Worm (Caenorhabditis elegans) whole organism, young adult: Measurements from ENCODE around the gene gst-6.

ENCODE experiments used
- B0261.1 ChIP-seq: sonication (generic microtip); optimal IDR thresholded peaks from 2 replicates; lab custom pipeline; 2016; ENCODE audit warnings: mild to moderate bottlenecking, missing genetic modification characterization, moderate library complexity, missing compliant biosample characterization
- F10E7.11 ChIP-seq: sonication (generic microtip); optimal IDR thresholded peaks from 2 replicates; lab custom pipeline; 2017; ENCODE audit warnings: mild to moderate bottlenecking, missing genetic modification characterization, moderate library complexity, missing compliant biosample characterization
- F23B12.7 ChIP-seq: sonication (generic microtip); optimal IDR thresholded peaks from 2 replicates; lab custom pipeline; 2017; ENCODE audit warnings: missing genetic modification characterization, mild to moderate bottlenecking, missing compliant biosample characterization, antibody characterized with exemption, moderate library complexity; ENCODE audit not compliant: insufficient read depth
- F33H1.4 ChIP-seq: fragments of 200-800 bp; sonication (Bioruptor generic); IDR thresholded peaks from 2 replicates; pipeline ENCODE4 v1.3.6; 2022; ENCODE audit warnings: missing genetic modification reagents, missing genetic modification characterization, missing compliant biosample characterization
- F57A8.1 ChIP-seq: fragments of 200-800 bp; sonication (Bioruptor generic); optimal IDR thresholded peaks from 2 replicates; lab custom pipeline; 2018; ENCODE audit warnings: mild to moderate bottlenecking, missing genetic modification characterization, moderate library complexity, missing compliant biosample characterization
- F57C9.4 ChIP-seq: sonication (generic microtip); optimal IDR thresholded peaks from 2 replicates; lab custom pipeline; 2017; ENCODE audit warnings: mild to moderate bottlenecking, missing genetic modification characterization, missing compliant biosample characterization
- Y53G8AR.9 ChIP-seq: fragments of 200-800 bp; sonication (Bioruptor generic); conservative IDR thresholded peaks from 2 replicates; pipeline ENCODE4 v1.3.6; 2022; ENCODE audit warnings: missing genetic modification reagents, missing genetic modification characterization, missing compliant biosample characterization
- Y56A3A.18 ChIP-seq: fragments of 200-800 bp; sonication (Bioruptor generic); IDR thresholded peaks from 2 replicates; pipeline ENCODE4 v1.3.6; 2022; ENCODE audit warnings: missing genetic modification reagents, missing genetic modification characterization, missing compliant biosample characterization
- Y67H2A.10 ChIP-seq: fragments of 200-800 bp; sonication (Bioruptor generic); conservative IDR thresholded peaks from 2 replicates; pipeline ENCODE4 v1.3.6; 2022; ENCODE audit warnings: missing genetic modification reagents, missing genetic modification characterization, missing compliant biosample characterization
- ZK185.1 ChIP-seq: sonication (generic microtip); optimal IDR thresholded peaks from 2 replicates; lab custom pipeline; 2016; ENCODE audit warnings: mild to moderate bottlenecking, missing genetic modification characterization, missing compliant biosample characterization; ENCODE audit not compliant: poor library complexity, severe bottlenecking
- attf-6 ChIP-seq: fragments of 200-800 bp; sonication (Bioruptor generic); IDR thresholded peaks from 2 replicates; pipeline ENCODE4 v1.3.6; 2022; ENCODE audit warnings: missing genetic modification reagents, missing genetic modification characterization, missing compliant biosample characterization
- bed-2 ChIP-seq: fragments of 200-800 bp; sonication (Bioruptor generic); IDR thresholded peaks from 2 replicates; pipeline ENCODE4 v1.3.6; 2022; ENCODE audit warnings: missing genetic modification reagents, missing genetic modification characterization, missing compliant biosample characterization
- cebp-1 ChIP-seq, 2 experiments: fragments of 200-800 bp in 1 of 2; sonication (Bioruptor generic) in 1 of 2; sonication (generic microtip) in 1 of 2; IDR thresholded peaks in 1 of 2; optimal IDR thresholded peaks in 1 of 2; 2 replicates each; pipeline versions ENCODE4 v1.3.6 to Lab custom; 2017 to 2022; ENCODE audit warnings: missing compliant biosample characterization in 2 of 2, missing genetic modification characterization in 2 of 2, mild to moderate bottlenecking in 1 of 2, missing genetic modification reagents in 1 of 2, moderate library complexity in 1 of 2
- cebp-2 ChIP-seq: fragments of 200-800 bp; sonication (Bioruptor generic); IDR thresholded peaks from 2 replicates; pipeline ENCODE4 v1.3.6; 2022; ENCODE audit warnings: missing genetic modification characterization, missing compliant biosample characterization
- ceh-58 ChIP-seq: fragments of 200-800 bp; sonication (Bioruptor generic); IDR thresholded peaks from 2 replicates; pipeline ENCODE4 v1.3.6; 2022; ENCODE audit warnings: missing genetic modification characterization, missing compliant biosample characterization
- ceh-79 ChIP-seq: sonication (generic microtip); optimal IDR thresholded peaks from 2 replicates; lab custom pipeline; 2017; ENCODE audit warnings: mild to moderate bottlenecking, missing genetic modification characterization, missing compliant biosample characterization
- die-1 ChIP-seq: sonication (generic microtip); optimal IDR thresholded peaks from 2 replicates; lab custom pipeline; 2016; ENCODE audit warnings: missing genotype, mild to moderate bottlenecking, missing genetic modification characterization, missing compliant biosample characterization
- dpff-1 ChIP-seq: sonication (generic microtip); optimal IDR thresholded peaks from 2 replicates; lab custom pipeline; 2017; ENCODE audit warnings: mild to moderate bottlenecking, missing genetic modification characterization, missing compliant biosample characterization
- dpl-1 ChIP-seq: fragments of 150-350 bp; optimal IDR thresholded peaks from 2 replicates; lab custom pipeline; 2014; ENCODE audit warnings: missing biosample characterization, missing genetic modification reagents, missing genetic modification characterization
- efl-1 ChIP-seq: fragments of 150-350 bp; optimal IDR thresholded peaks from 2 replicates; lab custom pipeline; 2014; ENCODE audit warnings: missing biosample characterization, missing genetic modification reagents, missing genetic modification characterization
- egl-18 ChIP-seq: fragments of 200-800 bp; sonication (Bioruptor generic); IDR thresholded peaks from 2 replicates; pipeline ENCODE4 v1.3.6; 2022; ENCODE audit warnings: missing genetic modification reagents, missing genetic modification characterization, missing compliant biosample characterization
- ekl-4 ChIP-seq: fragments of 200-800 bp; sonication (Bioruptor generic); IDR thresholded peaks from 2 replicates; pipeline ENCODE4 v1.3.6; 2022; ENCODE audit warnings: missing genetic modification reagents, missing genetic modification characterization, missing compliant biosample characterization
- ets-4 ChIP-seq: fragments of 200-800 bp; sonication (Bioruptor generic); optimal IDR thresholded peaks from 2 replicates; lab custom pipeline; 2018; ENCODE audit warnings: mild to moderate bottlenecking, missing genetic modification characterization, missing compliant biosample characterization
- gei-17 ChIP-seq: fragments of 200-800 bp; sonication (Bioruptor generic); optimal IDR thresholded peaks from 2 replicates; lab custom pipeline; 2018; ENCODE audit warnings: mild to moderate bottlenecking, missing genetic modification characterization, missing compliant biosample characterization
- hlh-12 ChIP-seq: sonication (generic microtip); optimal IDR thresholded peaks from 2 replicates; lab custom pipeline; 2016; ENCODE audit warnings: missing genetic modification characterization, missing compliant biosample characterization
- hlh-26 ChIP-seq: fragments of 200-800 bp; sonication (Bioruptor generic); conservative IDR thresholded peaks from 2 replicates; pipeline ENCODE4 v1.3.6; 2022; ENCODE audit warnings: missing genetic modification reagents, missing genetic modification characterization, missing compliant biosample characterization
- hsf-1 ChIP-seq: fragments of 200-800 bp; sonication (Bioruptor generic); IDR thresholded peaks from 2 replicates; pipeline ENCODE4 v1.3.6; 2022; ENCODE audit warnings: missing genetic modification reagents, missing genetic modification characterization, missing compliant biosample characterization
- let-607 ChIP-seq, 2 experiments: fragments of 200-800 bp in 1 of 2; sonication (Bioruptor generic) in 1 of 2; sonication (generic microtip) in 1 of 2; optimal IDR thresholded peaks; 2 replicates each; lab custom pipeline; 2016 to 2018; ENCODE audit warnings: mild to moderate bottlenecking in 2 of 2, missing compliant biosample characterization in 2 of 2, missing genetic modification characterization in 2 of 2, moderate library complexity in 2 of 2, missing genotype in 1 of 2
- lin-26 ChIP-seq: fragments of 200-800 bp; sonication (Bioruptor generic); IDR thresholded peaks from 2 replicates; pipeline ENCODE4 v1.3.6; 2022; ENCODE audit warnings: missing genetic modification reagents, missing genetic modification characterization, missing compliant biosample characterization
- lin-54 ChIP-seq: fragments of 200-800 bp; sonication (Bioruptor generic); optimal IDR thresholded peaks from 2 replicates; lab custom pipeline; 2018; ENCODE audit warnings: mild to moderate bottlenecking, missing genetic modification characterization, missing compliant biosample characterization
- lir-1 ChIP-seq: fragments of 200-800 bp; sonication (Bioruptor generic); conservative IDR thresholded peaks from 2 replicates; pipeline ENCODE4 v1.3.6; 2022; ENCODE audit warnings: missing genetic modification reagents, missing genetic modification characterization, missing compliant biosample characterization
- mcd-1 ChIP-seq: fragments of 200-800 bp; sonication (Bioruptor generic); IDR thresholded peaks from 2 replicates; pipeline ENCODE4 v1.3.6; 2022; ENCODE audit warnings: missing genetic modification reagents, missing genetic modification characterization, missing compliant biosample characterization
- mes-4 ChIP-seq: sonication (generic microtip); optimal IDR thresholded peaks from 2 replicates; lab custom pipeline; 2016; ENCODE audit warnings: missing genotype, missing genetic modification characterization, missing compliant biosample characterization
- nfya-2 ChIP-seq: fragments of 200-800 bp; sonication (Bioruptor generic); IDR thresholded peaks from 2 replicates; pipeline ENCODE4 v1.3.6; 2022; ENCODE audit warnings: missing genetic modification reagents, missing genetic modification characterization, missing compliant biosample characterization
- nfyb-1 ChIP-seq: fragments of 200-800 bp; sonication (Bioruptor generic); IDR thresholded peaks from 2 replicates; pipeline ENCODE4 v1.3.6; 2022; ENCODE audit warnings: missing genetic modification reagents, missing genetic modification characterization, missing compliant biosample characterization
- nhr-80 ChIP-seq: sonication (generic microtip); optimal IDR thresholded peaks from 2 replicates; lab custom pipeline; 2016; ENCODE audit warnings: missing genetic modification characterization, missing compliant biosample characterization
- pbrm-1 ChIP-seq: fragments of 200-800 bp; sonication (Bioruptor generic); IDR thresholded peaks from 2 replicates; pipeline ENCODE4 v1.3.6; 2022; ENCODE audit warnings: missing genetic modification reagents, missing genetic modification characterization, missing compliant biosample characterization
- snpc-1.1 ChIP-seq: sonication (generic microtip); optimal IDR thresholded peaks from 2 replicates; lab custom pipeline; 2017; ENCODE audit warnings: missing genetic modification characterization, mild to moderate bottlenecking, missing compliant biosample characterization, antibody characterized with exemption, moderate library complexity, missing genotype, missing genetic modification reagents; ENCODE audit not compliant: insufficient read depth
- snpc-1.3 ChIP-seq: sonication (generic microtip); optimal IDR thresholded peaks from 2 replicates; lab custom pipeline; 2017; ENCODE audit warnings: missing genetic modification characterization, mild to moderate bottlenecking, missing compliant biosample characterization, antibody characterized with exemption, moderate library complexity, missing genotype, missing genetic modification reagents; ENCODE audit not compliant: insufficient read depth
- tbx-9 ChIP-seq: sonication (generic microtip); optimal IDR thresholded peaks from 2 replicates; lab custom pipeline; 2016; ENCODE audit warnings: borderline replicate concordance, missing genetic modification characterization, inconsistent platforms, missing compliant biosample characterization
- zim-3 ChIP-seq: sonication (generic microtip); optimal IDR thresholded peaks from 2 replicates; lab custom pipeline; 2017; ENCODE audit warnings: mild to moderate bottlenecking, missing genetic modification characterization, moderate library complexity, missing compliant biosample characterization
- ztf-18 ChIP-seq: sonication (generic microtip); optimal IDR thresholded peaks from 2 replicates; lab custom pipeline; 2016; ENCODE audit warnings: missing genotype, mild to moderate bottlenecking, missing genetic modification characterization, missing compliant biosample characterization
- ztf-3 ChIP-seq: fragments of 200-800 bp; sonication (Bioruptor generic); optimal IDR thresholded peaks from 2 replicates; lab custom pipeline; 2018; ENCODE audit warnings: mild to moderate bottlenecking, missing genetic modification characterization, missing compliant biosample characterization
- ztf-6 ChIP-seq: fragments of 200-800 bp; sonication (Bioruptor generic); IDR thresholded peaks from 2 replicates; pipeline ENCODE4 v1.3.6; 2022; ENCODE audit warnings: missing genetic modification reagents, missing genetic modification characterization, missing compliant biosample characterization

The gst-6 gene

DNA sequence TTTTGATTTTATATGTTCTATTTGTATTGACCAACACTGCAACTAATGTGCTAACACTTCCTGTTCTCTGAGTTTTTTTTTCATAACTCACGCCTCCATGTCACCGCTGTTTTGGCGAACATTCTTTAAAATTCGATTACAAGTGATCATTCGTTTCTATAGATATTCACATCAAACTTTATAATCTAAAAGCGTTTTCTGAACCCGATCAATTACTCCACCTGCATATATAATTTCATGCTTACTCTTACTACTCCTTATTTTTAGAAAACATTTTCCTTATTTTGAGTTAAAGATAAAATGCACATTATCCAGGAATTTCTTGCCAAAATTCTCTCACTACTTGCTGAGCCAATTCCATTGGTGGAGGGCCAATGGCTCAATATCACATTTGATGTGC, 6.3 kb downstream of the gst-6 start, which contains the start of gene R05F9.7:
Gene R05F9.7 (plus strand): TSS at position 301 of the 400 bp plus-strand sequence.
- TF ChIP-seq F33H1.4 (GFP tag; lab: Robert Waterston, UW), result no peak
- TF ChIP-seq attf-6 (GFP tag; lab: Robert Waterston, UW), result no peak
- TF ChIP-seq F10E7.11, result no peak
- TF ChIP-seq ekl-4 (GFP tag; lab: Robert Waterston, UW), result no peak
- TF ChIP-seq B0261.1 (tag; lab: Kevin White, UChicago), result no peak
- TF ChIP-seq ztf-6, result no peak

DNA sequence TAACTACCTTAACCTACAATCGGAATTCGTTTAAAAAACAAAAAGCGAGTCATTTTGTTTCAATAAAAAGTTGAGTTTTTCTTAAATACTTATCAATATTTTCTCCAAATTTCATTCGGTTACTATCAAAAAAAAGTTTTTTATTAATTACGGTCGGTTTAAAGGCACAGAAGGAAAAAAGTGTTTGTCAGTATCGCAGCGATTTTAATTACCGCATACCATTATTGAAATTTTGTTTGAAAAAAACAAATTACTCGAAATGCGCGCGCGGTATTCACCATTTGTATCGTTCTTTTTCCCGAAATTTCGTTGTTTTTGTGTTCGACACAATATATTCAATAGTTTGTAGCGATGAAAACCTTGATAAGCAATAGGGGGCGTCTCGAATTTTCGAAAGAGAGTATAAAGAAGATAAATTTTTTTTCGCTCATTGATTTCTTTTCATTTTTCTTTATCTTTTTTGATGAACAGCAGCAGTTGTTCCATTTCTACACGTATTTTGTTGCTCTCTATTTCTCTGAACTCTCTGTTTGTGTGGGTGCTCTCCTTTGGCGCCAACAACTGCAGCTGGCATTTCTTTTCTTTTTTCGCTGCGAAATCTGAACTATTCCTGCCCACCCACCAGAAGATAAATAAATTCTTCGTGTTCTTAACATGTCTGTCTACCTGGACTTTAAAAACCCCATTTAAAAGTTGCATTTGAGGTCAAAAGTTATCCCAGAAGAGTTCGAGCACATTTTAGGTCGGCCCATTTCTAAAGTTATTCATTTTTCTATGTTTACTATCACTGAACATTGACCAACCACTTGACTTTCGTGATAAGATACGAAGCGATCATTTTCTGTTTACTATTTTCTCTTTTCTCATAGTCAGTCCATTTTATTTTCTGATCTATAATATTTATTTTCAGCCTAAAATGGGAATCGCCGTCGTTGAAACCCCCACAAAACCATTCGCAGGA, 9.1 kb downstream of the gst-6 start, which contains the start of gene pgm-1:
Gene pgm-1 (plus strand): TSS at position 911 of the 961 bp plus-strand sequence.
- no peak for TF ChIP-seq F23B12.7 (tag; lab: Kevin White, UChicago)
- TF ChIP-seq snpc-1.3 (tag; lab: Kevin White, UChicago), result peak; percentile 8
- TF ChIP-seq cebp-2 (GFP tag; lab: Robert Waterston, UW), result no peak
- no peak for TF ChIP-seq tbx-9 (tag; lab: Kevin White, UChicago)
- TF ChIP-seq ets-4, result no peak
- 0 out of 2 replicates have a peak, but pooled peaks have one; percentile 13 for TF ChIP-seq mcd-1
- TF ChIP-seq Y67H2A.10 (GFP tag; lab: Robert Waterston, UW), result no peak
- TF ChIP-seq ZK185.1 (tag; lab: Kevin White, UChicago), result no peak
- TF ChIP-seq nhr-80 (tag; lab: Kevin White, UChicago), result peak; percentile 15
- TF ChIP-seq ztf-18, result no peak
- no peak for TF ChIP-seq hlh-12 (tag; lab: Kevin White, UChicago)
- no peak for TF ChIP-seq dpff-1 (tag; lab: Kevin White, UChicago)
- TF ChIP-seq Y56A3A.18 (GFP tag; lab: Robert Waterston, UW), result no peak
- no peak for TF ChIP-seq ztf-3 (GFP tag; lab: Kevin White, UChicago)
- TF ChIP-seq bed-2, result no peak
- TF ChIP-seq hlh-26 (GFP tag; lab: Robert Waterston, UW), result no peak
- TF ChIP-seq pbrm-1 (GFP tag; lab: Robert Waterston, UW), result no peak
- no peak for TF ChIP-seq F57C9.4
- TF ChIP-seq F57A8.1, result no peak
- TF ChIP-seq ekl-4 (GFP tag; lab: Robert Waterston, UW), result no peak
- no peak for TF ChIP-seq egl-18 (GFP tag; lab: Robert Waterston, UW)
- TF ChIP-seq gei-17, result no peak
- TF ChIP-seq cebp-1 (GFP tag; IDR thresholded peaks at IDR 0.05; lab: Robert Waterston, UW), result no peak
- peak; percentile 24 for TF ChIP-seq cebp-1 (tag; optimal IDR thresholded peaks at IDR 0.05; lab: Kevin White, UChicago)
- no peak for TF ChIP-seq ceh-58 (GFP tag; lab: Robert Waterston, UW)
- no peak for TF ChIP-seq let-607 (tag; optimal IDR thresholded peaks at IDR 0.05; lab: Kevin White, UChicago)
- TF ChIP-seq efl-1 (GFP tag; lab: Kevin White, UChicago), result peak; percentile 74
- no peak for TF ChIP-seq nfyb-1 (GFP tag; lab: Robert Waterston, UW)
- peak; percentile 86 for TF ChIP-seq hsf-1
- TF ChIP-seq dpl-1 (GFP tag; lab: Kevin White, UChicago), result peak; percentile 19
- no peak for TF ChIP-seq die-1 (tag; lab: Kevin White, UChicago)
- no peak for TF ChIP-seq nfya-2 (GFP tag; lab: Robert Waterston, UW)
- TF ChIP-seq Y53G8AR.9 (GFP tag; lab: Robert Waterston, UW), result no peak
- TF ChIP-seq snpc-1.1 (tag; lab: Kevin White, UChicago), result no peak
- TF ChIP-seq zim-3 (tag; lab: Kevin White, UChicago), result no peak
- 0 out of 2 replicates have a peak, but pooled peaks have one; percentile 24 for TF ChIP-seq lin-26
- TF ChIP-seq mes-4 (tag; lab: Kevin White, UChicago), result no peak
- TF ChIP-seq lin-54 (GFP tag; lab: Kevin White, UChicago), result no peak
- no peak for TF ChIP-seq lir-1 (GFP tag; lab: Robert Waterston, UW)
- TF ChIP-seq ceh-79 (tag; lab: Kevin White, UChicago), result no peak
